Fruit fly (Drosophila melanogaster) whole organism, adult: ENCODE results near the gene Dhrs4.

Experiments used
- CG11617 ChIP-seq: fragments of 200-800 bp; sonication (Bioruptor generic); optimal IDR thresholded peaks from 2 replicates; lab custom pipeline; 2017; ENCODE audit warnings: mild to moderate bottlenecking, missing biosample characterization, missing genetic modification reagents, missing genetic modification characterization
- CG12768 ChIP-seq: fragments of 200-800 bp; sonication (Bioruptor generic); optimal IDR thresholded peaks from 2 replicates; lab custom pipeline; 2017; ENCODE audit warnings: missing biosample characterization, missing genetic modification characterization, mild to moderate bottlenecking, moderate library complexity, missing genetic modification reagents
- CG14711 ChIP-seq: fragments of 200-800 bp; sonication (Bioruptor generic); optimal IDR thresholded peaks from 2 replicates; lab custom pipeline; 2018; ENCODE audit warnings: missing biosample characterization, mild to moderate bottlenecking, missing genetic modification characterization, moderate library complexity
- CG1620 ChIP-seq: fragments of 200-800 bp; sonication (Bioruptor generic); optimal IDR thresholded peaks from 2 replicates; lab custom pipeline; 2016; ENCODE audit warnings: missing biosample characterization, missing genetic modification characterization
- CG33017 ChIP-seq: fragments of 200-800 bp; sonication (Bioruptor generic); optimal IDR thresholded peaks from 2 replicates; lab custom pipeline; 2018; ENCODE audit warnings: missing biosample characterization, mild to moderate bottlenecking, missing genetic modification characterization, moderate library complexity
- CG5204 ChIP-seq: fragments of 200-800 bp; sonication (Bioruptor generic); optimal IDR thresholded peaks from 2 replicates; lab custom pipeline; 2016; ENCODE audit warnings: missing biosample characterization, missing genetic modification characterization
- CG7045 ChIP-seq: fragments of 200-800 bp; sonication (Bioruptor generic); optimal IDR thresholded peaks from 2 replicates; lab custom pipeline; 2017; ENCODE audit warnings: missing biosample characterization, mild to moderate bottlenecking, missing genetic modification characterization
- CG7101 ChIP-seq: fragments of 200-800 bp; sonication (Bioruptor generic); optimal IDR thresholded peaks from 2 replicates; lab custom pipeline; 2018; ENCODE audit warnings: missing biosample characterization, mild to moderate bottlenecking, missing genetic modification characterization, moderate library complexity
- Clk ChIP-seq: fragments of 200-800 bp; sonication (Bioruptor generic); optimal IDR thresholded peaks from 2 replicates; lab custom pipeline; 2017; ENCODE audit warnings: missing biosample characterization, missing genetic modification characterization
- Crg-1 ChIP-seq: fragments of 200-800 bp; sonication (Bioruptor generic); optimal IDR thresholded peaks from 2 replicates; lab custom pipeline; 2016; ENCODE audit warnings: missing biosample characterization, missing genetic modification characterization
- Hr96 ChIP-seq: fragments of 200-800 bp; sonication (Bioruptor generic); optimal IDR thresholded peaks from 2 replicates; lab custom pipeline; 2016; ENCODE audit warnings: missing biosample characterization, missing genetic modification characterization
- Mnt ChIP-seq: fragments of 200-800 bp; sonication (Bioruptor generic); optimal IDR thresholded peaks from 2 replicates; lab custom pipeline; 2016; ENCODE audit warnings: missing biosample characterization, mild to moderate bottlenecking, missing genetic modification characterization
- bab1 ChIP-seq: fragments of 200-800 bp; sonication (Bioruptor generic); optimal IDR thresholded peaks from 3 replicates; lab custom pipeline; 2019; ENCODE audit warnings: missing biosample characterization, mild to moderate bottlenecking, missing genetic modification characterization, moderate library complexity
- cic ChIP-seq: fragments of 200-800 bp; sonication (Bioruptor generic); optimal IDR thresholded peaks from 2 replicates; lab custom pipeline; 2017; ENCODE audit warnings: missing biosample characterization, mild to moderate bottlenecking, missing genetic modification characterization, moderate library complexity
- cnc ChIP-seq, 2 experiments: fragments of >200 bp; optimal IDR thresholded peaks; 2 replicates each; lab custom pipeline; 2017
- kay ChIP-seq: fragments of 200-800 bp; sonication (Bioruptor generic); peaks from one replicate; lab custom pipeline; 2016; ENCODE audit warnings: missing biosample characterization, missing genetic modification characterization, borderline replicate concordance
- ovo ChIP-seq: fragments of 200-800 bp; sonication (Bioruptor generic); optimal IDR thresholded peaks from 2 replicates; lab custom pipeline; 2016; ENCODE audit warnings: missing biosample characterization, missing genetic modification characterization
- pad ChIP-seq: fragments of 200-800 bp; sonication (Bioruptor generic); optimal IDR thresholded peaks from 3 replicates; lab custom pipeline; 2017; ENCODE audit warnings: missing biosample characterization, missing genetic modification characterization, mild to moderate bottlenecking, moderate library complexity, missing genetic modification reagents
- tj ChIP-seq: fragments of 200-800 bp; sonication (Bioruptor generic); optimal IDR thresholded peaks from 3 replicates; lab custom pipeline; 2017; ENCODE audit warnings: missing biosample characterization, mild to moderate bottlenecking, missing genetic modification characterization, moderate library complexity
- toe ChIP-seq: fragments of 200-800 bp; sonication (Bioruptor generic); optimal IDR thresholded peaks from 2 replicates; lab custom pipeline; 2016; ENCODE audit warnings: missing biosample characterization, missing genetic modification characterization

Gene Dhrs4

DNA sequence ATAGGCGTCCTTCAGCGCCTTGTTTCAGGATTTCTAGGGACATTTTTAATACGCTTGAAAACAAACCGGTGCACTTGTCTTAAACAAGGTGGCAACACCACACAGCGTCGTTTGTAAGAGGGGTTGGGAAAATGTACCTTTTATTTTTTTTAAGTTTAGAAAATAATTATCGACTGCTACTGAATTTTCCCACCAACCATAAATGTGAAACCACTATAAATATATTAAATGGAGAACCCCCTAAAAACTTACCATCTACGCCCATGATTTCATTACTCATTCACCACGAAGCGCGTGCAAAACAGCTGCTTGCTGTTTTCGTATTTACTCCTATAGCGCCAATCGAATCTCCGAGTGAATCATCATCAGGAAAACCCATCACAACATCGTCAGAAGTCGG is 2.1 kb downstream of the Dhrs4 start, which contains the start of the genes Tcs5 and CHMP2B:
Gene Tcs5 (minus strand): TSS at position 84 of the 400 bp plus-strand sequence.
Gene CHMP2B (plus strand): TSS at position 308 of the 400 bp plus-strand sequence.
- TF ChIP-seq CG33017 (tag; lab: Kevin White, UChicago): peak; percentile 100
- peak; percentile 100 for TF ChIP-seq CG1620 (GFP tag; lab: Kevin White, UChicago)
- peak; percentile 100 for TF ChIP-seq CG7101 (tag; lab: Kevin White, UChicago)
- peak; percentile 96 for TF ChIP-seq tj (GFP tag; lab: Kevin White, UChicago)
- no peak for TF ChIP-seq kay (GFP tag; lab: Kevin White, UChicago)
- TF ChIP-seq Crg-1 (GFP tag; lab: Kevin White, UChicago): peak; percentile 100
- peak; percentile 99 for TF ChIP-seq CG14711
- peak; percentile 99 for TF ChIP-seq ovo
- TF ChIP-seq Mnt (GFP tag; lab: Kevin White, UChicago): peak; percentile 99
- TF ChIP-seq CG12768 (GFP tag; lab: Kevin White, UChicago): peak; percentile 100
- TF ChIP-seq toe (GFP tag; lab: Kevin White, UChicago): peak; percentile 100
- TF ChIP-seq pad (GFP tag; lab: Kevin White, UChicago): peak; percentile 96
- TF ChIP-seq Clk (GFP tag; lab: Kevin White, UChicago): peak; percentile 100
- TF ChIP-seq cic (GFP tag; lab: Kevin White, UChicago): peak; percentile 93
- TF ChIP-seq Hr96 (GFP tag; lab: Kevin White, UChicago): peak; percentile 100
- TF ChIP-seq bab1: peak; percentile 100
- TF ChIP-seq CG11617 (GFP tag; lab: Kevin White, UChicago): peak; percentile 99
- peak; percentile 100 for TF ChIP-seq CG7045 (GFP tag; lab: Kevin White, UChicago)
- TF ChIP-seq CG5204 (GFP tag; lab: Kevin White, UChicago): peak; percentile 100
- TF ChIP-seq cnc (optimal IDR thresholded peaks at IDR 0.05; lab: Kevin White, UChicago): no peak

DNA sequence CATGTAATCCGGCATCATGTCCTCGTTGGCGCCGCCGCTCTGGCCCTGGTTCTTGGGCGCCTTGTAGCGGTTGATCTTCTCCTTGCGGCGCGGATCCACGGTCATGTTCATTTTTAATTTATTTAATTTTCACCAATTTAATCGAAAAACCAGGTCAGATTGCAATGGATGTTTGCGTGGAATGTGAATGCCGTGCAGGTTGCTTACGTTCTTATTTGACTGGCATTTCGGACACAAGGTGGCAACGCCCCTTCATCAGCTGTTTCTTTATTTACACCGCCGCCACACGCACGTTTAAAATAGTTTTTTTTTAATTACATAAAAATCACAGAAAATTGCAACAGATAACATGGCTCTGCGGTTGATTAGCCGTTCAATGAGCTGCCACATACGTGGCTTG is 5.3 kb downstream of the Dhrs4 start, which contains the start of the genes CG10674 and CG4611:
Gene CG10674 (minus strand): TSS at position 170 of the 400 bp plus-strand sequence.
Gene CG4611 (plus strand): TSS at position 254 of the 400 bp plus-strand sequence.
- peak; percentile 30 for TF ChIP-seq bab1
- peak; percentile 73 for TF ChIP-seq Mnt (GFP tag; lab: Kevin White, UChicago)
- TF ChIP-seq kay (GFP tag; lab: Kevin White, UChicago): no peak
- TF ChIP-seq CG11617 (GFP tag; lab: Kevin White, UChicago): peak; percentile 10
- no peak for TF ChIP-seq CG14711
- TF ChIP-seq ovo: no peak

DNA sequence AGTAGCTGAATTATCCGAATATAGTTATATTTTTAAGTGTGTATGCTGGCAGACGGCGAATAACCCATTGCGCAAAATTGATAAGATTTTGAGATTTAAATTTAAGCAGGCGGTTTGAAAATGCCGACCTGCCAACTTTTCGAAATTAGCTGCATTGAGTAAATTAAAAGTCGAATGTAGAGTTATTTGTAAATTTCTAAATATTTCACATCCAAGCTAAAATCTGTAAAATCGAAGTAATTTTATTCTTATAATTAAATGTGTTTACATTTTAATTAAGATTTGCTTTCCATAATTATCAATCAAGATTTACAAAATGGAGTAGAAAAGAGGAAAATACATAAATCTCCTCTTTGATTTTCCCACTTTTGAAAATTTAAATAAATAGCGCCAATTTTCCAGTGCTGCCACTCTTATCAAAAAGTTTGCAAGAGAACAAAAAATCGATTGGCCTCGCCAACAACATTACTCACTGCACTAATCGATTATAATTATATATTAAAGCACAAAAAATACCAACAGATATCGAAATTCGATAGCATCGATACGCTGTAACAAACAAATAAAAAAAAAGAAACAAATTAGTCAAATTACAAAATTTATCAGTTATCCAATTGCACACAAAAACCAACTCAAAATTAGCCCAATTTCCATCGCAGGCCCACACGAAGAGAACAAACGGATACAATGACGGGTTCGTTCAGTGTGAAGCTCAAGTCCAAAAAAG is 7.6 kb downstream of the Dhrs4 start, which contains the start of gene Yod1:
Gene Yod1 (plus strand): TSS at position 168 of the 727 bp plus-strand sequence.
- TF ChIP-seq CG14711: peak; percentile 4
- no peak for TF ChIP-seq Mnt (GFP tag; lab: Kevin White, UChicago)
- TF ChIP-seq cic (GFP tag; lab: Kevin White, UChicago): peak; percentile 35
- TF ChIP-seq kay (GFP tag; lab: Kevin White, UChicago): peak; percentile 82
- no peak for TF ChIP-seq Clk (GFP tag; lab: Kevin White, UChicago)
- TF ChIP-seq toe (GFP tag; lab: Kevin White, UChicago): peak; percentile 47
- no peak for TF ChIP-seq CG7045 (GFP tag; lab: Kevin White, UChicago)
- no peak for TF ChIP-seq Hr96 (GFP tag; lab: Kevin White, UChicago)
- TF ChIP-seq CG1620 (GFP tag; lab: Kevin White, UChicago): no peak
- no peak for TF ChIP-seq ovo
- TF ChIP-seq cnc (optimal IDR thresholded peaks at IDR 0.05; lab: Kevin White, UChicago): no peak
- TF ChIP-seq CG5204 (GFP tag; lab: Kevin White, UChicago): no peak
- TF ChIP-seq pad (GFP tag; lab: Kevin White, UChicago): no peak
- peak; percentile 33 for TF ChIP-seq bab1
- TF ChIP-seq tj (GFP tag; lab: Kevin White, UChicago): peak; percentile 6

dm6 chr3L:5132966-5133365 is 8.5 kb downstream of the Dhrs4 start, which contains the start of gene CG15213:
TSS of gene CG15213 (minus strand) at chr3L:5133220.
- TF ChIP-seq CG7045 (GFP tag; lab: Kevin White, UChicago): no peak
- TF ChIP-seq CG12768 (GFP tag; lab: Kevin White, UChicago): no peak
- no peak for TF ChIP-seq CG7101 (tag; lab: Kevin White, UChicago)
- no peak for TF ChIP-seq pad (GFP tag; lab: Kevin White, UChicago)
- TF ChIP-seq CG11617 (GFP tag; lab: Kevin White, UChicago): no peak
- no peak for TF ChIP-seq cic (GFP tag; lab: Kevin White, UChicago)
- no peak for TF ChIP-seq tj (GFP tag; lab: Kevin White, UChicago)
- no peak for TF ChIP-seq cnc (optimal IDR thresholded peaks at IDR 0.05; lab: Kevin White, UChicago)
- TF ChIP-seq CG1620 (GFP tag; lab: Kevin White, UChicago): no peak
- TF ChIP-seq toe (GFP tag; lab: Kevin White, UChicago): no peak
- no peak for TF ChIP-seq Crg-1 (GFP tag; lab: Kevin White, UChicago)
- no peak for TF ChIP-seq CG33017 (tag; lab: Kevin White, UChicago)
- no peak for TF ChIP-seq kay (GFP tag; lab: Kevin White, UChicago)
- TF ChIP-seq bab1: no peak
- TF ChIP-seq ovo: no peak
- no peak for TF ChIP-seq CG14711
- no peak for TF ChIP-seq CG5204 (GFP tag; lab: Kevin White, UChicago)
- TF ChIP-seq Hr96 (GFP tag; lab: Kevin White, UChicago): no peak
- no peak for TF ChIP-seq Mnt (GFP tag; lab: Kevin White, UChicago)

DNA sequence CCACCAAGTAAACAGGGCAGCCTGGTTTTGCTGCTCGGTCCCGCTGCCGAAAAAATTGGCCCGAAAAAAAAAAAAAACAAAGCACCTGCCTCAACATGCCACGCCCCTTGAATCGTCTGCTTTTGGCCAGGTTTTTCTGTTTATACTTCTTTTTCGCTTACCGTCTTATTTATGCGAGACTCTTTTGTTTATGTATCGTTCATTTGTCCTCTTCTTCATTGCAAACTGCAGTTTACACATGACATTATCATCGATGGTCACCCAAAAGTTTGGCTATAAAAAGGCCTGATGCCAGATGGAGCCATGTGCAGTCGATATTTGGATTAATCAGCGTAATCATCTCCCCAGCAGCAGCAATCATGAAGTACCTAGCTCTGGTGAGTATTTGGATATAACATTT is 10.2 kb downstream of the Dhrs4 start, which contains the start of gene CG15212:
Gene CG15212 (plus strand): TSS at position 301 of the 400 bp plus-strand sequence.
- TF ChIP-seq pad (GFP tag; lab: Kevin White, UChicago) (no peak), bab1 (no peak), ovo (no peak), CG1620 (GFP tag; lab: Kevin White, UChicago) (no peak), Crg-1 (GFP tag; lab: Kevin White, UChicago) (no peak), CG5204 (GFP tag; lab: Kevin White, UChicago) (no peak), CG33017 (tag; lab: Kevin White, UChicago) (no peak), CG7045 (GFP tag; lab: Kevin White, UChicago) (no peak), CG12768 (GFP tag; lab: Kevin White, UChicago) (no peak), kay (GFP tag; lab: Kevin White, UChicago) (no peak), Mnt (GFP tag; lab: Kevin White, UChicago) (no peak), tj (GFP tag; lab: Kevin White, UChicago) (no peak)
